Worm (Caenorhabditis elegans): ENCODE results near the gene F52H2.1.

ce11 chrX:2569040-2569439, 3.9 kb upstream of the F52H2.1 start:
- TF ChIP-seq pqm-1 (tag; optimal IDR thresholded peaks at IDR 0.05) (peak; percentile 94), ceh-82 (tag; optimal IDR thresholded peaks at IDR 0.05) (no peak), snpc-1.2 (GFP tag; IDR thresholded peaks at IDR 0.05) (no peak)
